Worm (Caenorhabditis elegans) whole organism, L2 larva: ENCODE data around the gene cdk-12.

Experiments used
- lin-13 ChIP-seq: fragments of 150-350 bp; optimal IDR thresholded peaks from 2 replicates; lab custom pipeline; 2014; ENCODE audit warnings: missing biosample characterization, missing genetic modification reagents, missing genetic modification characterization
- skn-1 ChIP-seq: sonication (generic microtip); optimal IDR thresholded peaks from 2 replicates; lab custom pipeline; 2017; ENCODE audit warnings: missing biosample characterization, missing genetic modification characterization

- no peak for TF ChIP-seq skn-1 (tag; lab: Kevin White, UChicago)
- no peak for TF ChIP-seq lin-13 (GFP tag; lab: Kevin White, UChicago)
Measured at ce11 chrIII:4391319-4391718, 58.5 kb downstream of the cdk-12 start.
